Fruit fly (Drosophila melanogaster): ENCODE measurements around the gene CG12535.

Gene CG12535

DNA sequence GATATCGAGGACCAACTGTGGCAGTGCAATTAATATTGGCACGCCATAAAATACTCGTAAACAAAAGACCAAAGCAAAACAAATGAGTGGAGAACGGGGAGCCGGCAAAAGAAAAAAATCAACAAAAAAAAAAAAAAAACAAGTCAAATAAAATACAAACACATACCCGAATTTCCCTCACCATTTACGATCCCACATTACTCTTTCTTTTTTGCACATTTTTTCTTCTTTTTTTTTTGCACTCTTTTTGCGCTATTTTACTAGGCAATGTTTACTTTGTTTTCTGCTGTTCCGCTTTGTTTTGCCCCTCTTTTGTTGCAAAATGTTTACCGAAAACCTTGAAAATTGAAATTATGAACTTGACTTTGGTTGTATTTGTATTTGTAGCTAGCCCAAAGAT lies 2.1 kb downstream of the CG12535 start:
- TF ChIP-seq z (GFP tag; IDR thresholded peaks at IDR 0.05), result no peak
- TF ChIP-seq lbe (GFP tag; optimal IDR thresholded peaks at IDR 0.05), result no peak
- TF ChIP-seq bcd (GFP tag; optimal IDR thresholded peaks at IDR 0.05), result no peak
- no peak for TF ChIP-seq Bteb2 (GFP tag; optimal IDR thresholded peaks at IDR 0.05)
- TF ChIP-seq CG11560 (tag; IDR thresholded peaks at IDR 0.05), result no peak
- TF ChIP-seq Drgx (GFP tag; IDR thresholded peaks at IDR 0.05), result peak; percentile 13; the same call in 1 of the 2 replicates

DNA sequence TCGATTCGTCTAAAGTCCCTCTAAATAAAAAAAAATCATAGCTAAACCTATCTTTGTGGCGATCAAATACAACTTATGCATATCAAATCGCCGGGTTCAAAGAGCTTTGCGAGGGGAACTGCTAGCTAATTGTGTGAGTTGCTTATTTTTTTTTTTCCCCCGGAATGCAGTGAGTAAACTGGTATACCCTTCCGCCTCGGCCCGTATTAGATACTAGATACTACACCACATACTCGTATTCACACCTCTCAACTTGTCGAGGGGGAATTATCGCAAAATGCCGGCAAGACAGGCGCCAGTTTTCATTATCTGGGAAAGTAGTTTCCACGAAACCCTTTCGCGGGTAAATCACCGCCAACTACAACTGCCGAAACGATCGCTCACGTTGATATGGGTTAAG lies 2.6 kb downstream of the CG12535 start:
- no peak for TF ChIP-seq Atf6 (GFP tag; IDR thresholded peaks at IDR 0.05)
- TF ChIP-seq Ptx1 (GFP tag; IDR thresholded peaks at IDR 0.05), result no peak
- TF ChIP-seq sd (tag; optimal IDR thresholded peaks at IDR 0.05), result peak; percentile 50

DNA sequence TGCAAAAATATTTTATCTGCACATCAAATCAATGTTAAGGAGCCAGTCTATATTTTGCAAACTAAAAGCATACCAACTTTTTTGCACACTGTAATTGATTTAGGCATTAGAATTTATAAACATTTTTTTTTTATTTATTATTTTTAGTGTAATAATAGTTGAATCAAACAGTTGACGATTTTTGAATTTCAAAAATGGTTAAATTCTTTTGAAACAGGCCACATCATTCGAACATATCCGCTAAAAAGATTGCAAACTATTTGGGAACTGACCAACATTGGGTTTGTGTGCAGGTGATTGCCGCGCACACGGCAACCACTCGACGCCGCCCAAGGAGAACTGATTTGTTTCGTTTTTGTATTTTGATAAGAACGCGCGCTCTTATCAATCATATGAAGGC lies 3.9 kb downstream of the CG12535 start:
- TF ChIP-seq sug (tag; optimal IDR thresholded peaks at IDR 0.05), result peak; percentile 77
- TF ChIP-seq Lim3 (GFP tag; IDR thresholded peaks at IDR 0.05), result no peak
- TF ChIP-seq CG10274 (GFP tag; optimal IDR thresholded peaks at IDR 0.05), result peak; percentile 78
- TF ChIP-seq mam (GFP tag; optimal IDR thresholded peaks at IDR 0.05), result no peak
- no peak for TF ChIP-seq Sry-β (GFP tag; optimal IDR thresholded peaks at IDR 0.05)
- TF ChIP-seq CG18599 (GFP tag; optimal IDR thresholded peaks at IDR 0.05), result peak; percentile 35
- TF ChIP-seq CG10959 (GFP tag; IDR thresholded peaks at IDR 0.05), result no peak
- no peak for TF ChIP-seq Hr39 (optimal IDR thresholded peaks at IDR 0.05)
- no peak for TF ChIP-seq CG14710 (tag; optimal IDR thresholded peaks at IDR 0.05)
- no peak for TF ChIP-seq nmo (GFP tag; optimal IDR thresholded peaks at IDR 0.05)
- TF ChIP-seq HLH3B (GFP tag; IDR thresholded peaks at IDR 0.05), result no peak
- TF ChIP-seq gfzf (GFP tag; optimal IDR thresholded peaks at IDR 0.05), result no peak
- TF ChIP-seq da (GFP tag; optimal IDR thresholded peaks at IDR 0.05), result no peak
- peak; percentile 14 for TF ChIP-seq Meics (GFP tag; optimal IDR thresholded peaks at IDR 0.05)
- TF ChIP-seq CG9932 (GFP tag; IDR thresholded peaks at IDR 0.05), result 0 out of 2 replicates have a peak, but pooled peaks have one; percentile 24
- TF ChIP-seq Rfx (GFP tag; IDR thresholded peaks at IDR 0.05), result no peak
- TF ChIP-seq CG4617 (GFP tag; optimal IDR thresholded peaks at IDR 0.05; ENCODE audit: borderline replicate concordance), result no peak
- TF ChIP-seq tna (GFP tag; IDR thresholded peaks at IDR 0.05; ENCODE audit: partially characterized antibody), result no peak
- TF ChIP-seq gce (GFP tag; IDR thresholded peaks at IDR 0.05), result no peak
- no peak for TF ChIP-seq lmd (GFP tag; IDR thresholded peaks at IDR 0.05)
- TF ChIP-seq sd (tag; optimal IDR thresholded peaks at IDR 0.05), result peak; percentile 44
- no peak for TF ChIP-seq CG9609 (GFP tag; optimal IDR thresholded peaks at IDR 0.05)
- TF ChIP-seq row (GFP tag; IDR thresholded peaks at IDR 0.05), result peak; percentile 23; the same call in 2 of the 3 replicates
- peak; percentile 27 for TF ChIP-seq CG2120 (GFP tag; optimal IDR thresholded peaks at IDR 0.05)
- no peak for TF ChIP-seq CG6791 (GFP tag; IDR thresholded peaks at IDR 0.05; ENCODE audit: partially characterized antibody)
- no peak for TF ChIP-seq trh (GFP tag; optimal IDR thresholded peaks at IDR 0.05)
- peak; percentile 36 for TF ChIP-seq cwo (GFP tag; optimal IDR thresholded peaks at IDR 0.05)
- peak; percentile 34 for TF ChIP-seq CG2678 (tag; optimal IDR thresholded peaks at IDR 0.05)
- no peak for TF ChIP-seq CG30020 (tag; optimal IDR thresholded peaks at IDR 0.05)
- TF ChIP-seq Bgb (GFP tag; IDR thresholded peaks at IDR 0.05; ENCODE audit: partially characterized antibody), result no peak
- TF ChIP-seq CG32532 (GFP tag; IDR thresholded peaks at IDR 0.05), result 0 out of 2 replicates have a peak, but pooled peaks have one; percentile 34
- TF ChIP-seq gem (tag; optimal IDR thresholded peaks at IDR 0.05), result peak; percentile 8
- TF ChIP-seq Atf3 (GFP tag; optimal IDR thresholded peaks at IDR 0.05), result no peak
- TF ChIP-seq lab (GFP tag; optimal IDR thresholded peaks at IDR 0.05), result peak; percentile 33
- TF ChIP-seq Nf-YC (tag; optimal IDR thresholded peaks at IDR 0.05), result no peak
- no peak for TF ChIP-seq CG7928 (GFP tag; optimal IDR thresholded peaks at IDR 0.05)
- no peak for TF ChIP-seq CG43689 (GFP tag; IDR thresholded peaks at IDR 0.05)
- no peak for TF ChIP-seq yki (optimal IDR thresholded peaks at IDR 0.05)
- peak; percentile 10 for TF ChIP-seq grn (GFP tag; optimal IDR thresholded peaks at IDR 0.05)
- TF ChIP-seq CG11696 (GFP tag; IDR thresholded peaks at IDR 0.05), result no peak
- TF ChIP-seq CG15696 (tag; optimal IDR thresholded peaks at IDR 0.05), result no peak
